Fruit fly (Drosophila melanogaster) whole organism, prepupa: ENCODE measurements around the gene CG13310.
A peak's percentile ranks its signal among the peaks of the same experiment; 100 is the strongest.

Experiments
- CG10631 ChIP-seq: fragments of 200-800 bp; sonication (Bioruptor generic); optimal IDR thresholded peaks from 2 replicates; lab custom pipeline; 2016; ENCODE audit warnings: missing biosample characterization, missing genetic modification characterization
- CG32006 ChIP-seq: fragments of 200-800 bp; sonication (Bioruptor generic); optimal IDR thresholded peaks from 3 replicates; lab custom pipeline; 2017; ENCODE audit warnings: missing biosample characterization, mild to moderate bottlenecking, missing genetic modification characterization
- CG6854 ChIP-seq: fragments of 200-800 bp; sonication (Bioruptor generic); optimal IDR thresholded peaks from 2 replicates; lab custom pipeline; 2017; ENCODE audit warnings: missing biosample characterization, mild to moderate bottlenecking, missing genetic modification characterization
- CG8632 ChIP-seq: fragments of 200-800 bp; sonication (Bioruptor generic); optimal IDR thresholded peaks from 3 replicates; lab custom pipeline; 2016; ENCODE audit warnings: missing biosample characterization, missing genetic modification characterization
- Ets96B ChIP-seq: fragments of 200-800 bp; optimal IDR thresholded peaks from 2 replicates; lab custom pipeline; 2019; ENCODE audit warnings: missing biosample characterization, mild to moderate bottlenecking, missing genetic modification characterization, moderate library complexity
- Lpt ChIP-seq: fragments of 200-800 bp; sonication (Bioruptor generic); optimal IDR thresholded peaks from 3 replicates; lab custom pipeline; 2016; ENCODE audit warnings: missing biosample characterization, missing genetic modification characterization
- Sox14 ChIP-seq: fragments of 200-800 bp; sonication (Bioruptor generic); optimal IDR thresholded peaks from 3 replicates; lab custom pipeline; 2016; ENCODE audit warnings: missing biosample characterization, missing genetic modification characterization
- salr ChIP-seq, 2 experiments: fragments of 200-800 bp; sonication (Bioruptor generic); optimal IDR thresholded peaks; 3 replicates each; lab custom pipeline; 2016 to 2018; ENCODE audit warnings: missing biosample characterization in 2 of 2, missing genetic modification characterization in 2 of 2, mild to moderate bottlenecking in 1 of 2

DNA sequence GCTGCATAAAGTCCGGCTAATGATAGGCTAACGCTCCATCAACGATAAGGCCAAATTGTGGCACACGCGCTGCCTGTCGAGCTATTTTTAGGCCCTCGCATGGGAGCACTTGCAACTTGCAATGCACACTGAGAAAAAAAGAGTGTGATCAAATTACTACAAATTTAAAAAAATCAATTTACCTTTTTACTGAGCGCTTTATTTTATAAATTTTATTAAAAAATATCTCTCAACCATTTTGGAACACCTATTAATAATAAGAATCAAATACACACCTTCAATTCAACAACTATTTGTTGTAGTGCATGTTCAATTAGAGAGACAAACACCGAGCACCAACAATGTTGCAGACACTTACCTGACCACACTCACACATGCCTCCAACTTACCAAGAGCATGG, 34.8 kb downstream of the CG13310 start:
- TF ChIP-seq CG10631 (GFP tag; lab: Kevin White, UChicago), result no peak
- TF ChIP-seq CG6854 (GFP tag; lab: Kevin White, UChicago), result no peak
- TF ChIP-seq CG8632 (GFP tag; lab: Kevin White, UChicago), result no peak
- peak in 1 of 2 experiments; percentile 20 for TF ChIP-seq salr (GFP tag; optimal IDR thresholded peaks at IDR 0.05; lab: Kevin White, UChicago)
- no peak for TF ChIP-seq Sox14 (GFP tag; lab: Kevin White, UChicago)
- TF ChIP-seq Ets96B (tag; lab: Kevin White, UChicago), result peak; percentile 45
- TF ChIP-seq CG32006, result no peak
- peak; percentile 82 for TF ChIP-seq Lpt (GFP tag; lab: Kevin White, UChicago)
